Worm (Caenorhabditis elegans): ENCODE data around the gene baz-2.

Gene baz-2

DNA sequence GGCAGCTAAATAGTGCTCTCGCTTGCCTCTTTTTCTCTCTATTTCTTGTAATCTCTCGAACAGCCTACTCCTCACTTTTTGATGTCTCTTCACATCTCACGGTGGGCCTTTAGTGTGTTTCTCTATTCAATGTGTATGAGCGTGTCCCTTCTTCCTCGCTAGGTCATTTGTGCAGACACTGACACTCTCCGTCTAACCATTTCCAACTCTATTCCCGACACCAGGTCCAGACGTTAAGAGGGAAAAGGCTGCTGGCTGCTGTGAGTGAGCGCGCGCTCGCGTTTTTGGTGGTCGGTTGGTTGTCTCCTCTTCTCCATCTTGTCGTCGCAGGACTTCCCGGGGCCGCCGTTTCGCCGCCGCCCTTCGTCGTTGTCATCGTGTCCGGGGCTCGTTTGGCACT is 3.6 kb upstream of the baz-2 start (continued):
- peak; percentile 76 for TF ChIP-seq nfya-1 (tag; optimal IDR thresholded peaks at IDR 0.05)
- TF ChIP-seq madf-2 (tag; optimal IDR thresholded peaks at IDR 0.05): no peak
- TF ChIP-seq ceh-22 (tag; optimal IDR thresholded peaks at IDR 0.05): no peak
- TF ChIP-seq odd-2 (tag; optimal IDR thresholded peaks at IDR 0.05): no peak
- no peak for TF ChIP-seq zip-5 (tag; optimal IDR thresholded peaks at IDR 0.05)
- no peak for TF ChIP-seq pha-4 (tag; optimal IDR thresholded peaks at IDR 0.05)
- no peak for TF ChIP-seq hlh-13 (GFP tag; optimal IDR thresholded peaks at IDR 0.05)
- TF ChIP-seq tbx-7 (tag; optimal IDR thresholded peaks at IDR 0.05): no peak
- TF ChIP-seq elt-2 (tag; optimal IDR thresholded peaks at IDR 0.05): no peak
- peak; percentile 82 for TF ChIP-seq hlh-6 (tag; optimal IDR thresholded peaks at IDR 0.05)
- TF ChIP-seq hlh-30 (tag; optimal IDR thresholded peaks at IDR 0.05; ENCODE audit: insufficient read depth): peak; percentile 35
- no peak for TF ChIP-seq ceh-48 (tag; optimal IDR thresholded peaks at IDR 0.05)
- TF ChIP-seq ttx-3 (tag; optimal IDR thresholded peaks at IDR 0.05): no peak
- no peak for TF ChIP-seq lin-11 (tag; optimal IDR thresholded peaks at IDR 0.05)
- no peak for TF ChIP-seq nhr-232 (tag; optimal IDR thresholded peaks at IDR 0.05)
- TF ChIP-seq pat-9 (tag; optimal IDR thresholded peaks at IDR 0.05): peak; percentile 28
- TF ChIP-seq ceh-34 (tag; optimal IDR thresholded peaks at IDR 0.05): peak; percentile 88
- no peak for TF ChIP-seq fkh-10 (GFP tag; optimal IDR thresholded peaks at IDR 0.05)
- peak; percentile 87 for TF ChIP-seq ceh-31 (tag; optimal IDR thresholded peaks at IDR 0.05)
- peak; percentile 65 for TF ChIP-seq rnt-1 (tag; optimal IDR thresholded peaks at IDR 0.05)
- no peak for TF ChIP-seq K09A11.1 (tag; optimal IDR thresholded peaks at IDR 0.05; ENCODE audit: insufficient read depth)
- TF ChIP-seq nhr-11 (tag; optimal IDR thresholded peaks at IDR 0.05): no peak
- no peak for TF ChIP-seq ceh-30 (tag; optimal IDR thresholded peaks at IDR 0.05)
- peak; percentile 80 for TF ChIP-seq unc-55 (GFP tag; optimal IDR thresholded peaks at IDR 0.05)
- TF ChIP-seq Y22D7AL.16 (tag; optimal IDR thresholded peaks at IDR 0.05): no peak
- TF ChIP-seq gmeb-2 (tag; optimal IDR thresholded peaks at IDR 0.05): peak; percentile 24
- no peak for TF ChIP-seq ceh-45 (GFP tag; IDR thresholded peaks at IDR 0.05)
- peak; percentile 71 for TF ChIP-seq ceh-19 (GFP tag; optimal IDR thresholded peaks at IDR 0.05)
- TF ChIP-seq ama-1 (optimal IDR thresholded peaks at IDR 0.05): no peak
- peak; percentile 53 for TF ChIP-seq ceh-2 (tag; optimal IDR thresholded peaks at IDR 0.05)
- no peak for TF ChIP-seq npax-4 (tag; optimal IDR thresholded peaks at IDR 0.05)
- no peak for TF ChIP-seq C38D4.7 (GFP tag; optimal IDR thresholded peaks at IDR 0.05)
- TF ChIP-seq sox-4 (tag; optimal IDR thresholded peaks at IDR 0.05): no peak
- TF ChIP-seq T23F11.4 (GFP tag; optimal IDR thresholded peaks at IDR 0.05): no peak
- no peak for TF ChIP-seq mec-3 (tag; optimal IDR thresholded peaks at IDR 0.05; ENCODE audit: borderline replicate concordance)
- TF ChIP-seq pag-3 (tag; optimal IDR thresholded peaks at IDR 0.05; ENCODE audit: borderline replicate concordance): no peak

DNA sequence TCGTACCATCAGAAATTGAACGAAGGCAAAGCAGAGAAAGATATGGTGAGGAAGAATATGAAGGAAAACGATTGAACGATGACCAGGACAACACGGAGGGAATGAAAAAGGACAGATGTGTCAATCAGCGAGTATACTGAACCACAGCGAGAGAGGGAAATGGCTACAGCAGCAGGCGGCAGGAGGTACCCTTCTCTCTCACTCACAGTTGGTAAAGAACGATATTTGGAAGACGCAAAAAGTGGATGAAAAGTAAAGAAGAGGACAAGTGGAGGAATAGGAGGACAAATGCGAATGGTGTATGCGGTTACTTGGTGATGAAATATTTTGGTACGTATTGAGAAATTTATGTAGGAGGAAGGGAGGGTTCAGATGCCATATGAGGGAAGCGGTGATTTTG is 642 bp upstream of the baz-2 start, which contains the start of gene ZK783.7:
ZK783.7 (plus strand) TSS at position 246 of the 400 bp plus-strand sequence.
- TF ChIP-seq unc-55 (GFP tag; optimal IDR thresholded peaks at IDR 0.05) (peak; percentile 42), hlh-6 (tag; optimal IDR thresholded peaks at IDR 0.05) (peak; percentile 51), syd-9 (tag; optimal IDR thresholded peaks at IDR 0.05) (no peak)

DNA sequence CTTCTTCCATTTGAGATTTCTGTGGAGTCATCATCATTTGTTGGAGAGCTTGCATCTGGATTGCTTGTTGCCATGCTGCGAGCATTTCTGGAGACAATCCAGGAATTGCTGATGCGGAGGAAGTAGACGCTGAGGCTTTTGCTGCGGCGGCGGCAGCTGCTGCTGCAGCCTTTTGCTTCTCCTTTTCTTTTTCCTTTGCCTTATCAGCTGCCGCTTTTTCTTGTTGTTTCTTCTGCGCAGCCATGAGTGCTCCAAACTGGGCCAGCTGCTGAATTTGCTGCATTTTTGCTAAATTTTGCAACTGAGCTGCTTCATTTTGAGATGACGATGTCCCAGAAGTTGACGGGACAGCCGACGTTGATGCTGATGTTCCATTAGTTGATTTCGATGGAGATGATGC is 334 bp downstream of the baz-2 start:
- TF ChIP-seq nfya-1 (tag; optimal IDR thresholded peaks at IDR 0.05): no peak
- no peak for TF ChIP-seq unc-86 (tag; optimal IDR thresholded peaks at IDR 0.05)
- no peak for TF ChIP-seq pha-2 (tag; optimal IDR thresholded peaks at IDR 0.05)
- TF ChIP-seq unc-55 (GFP tag; optimal IDR thresholded peaks at IDR 0.05): no peak
- no peak for TF ChIP-seq nhr-232 (tag; optimal IDR thresholded peaks at IDR 0.05)
- TF ChIP-seq elt-4 (tag; optimal IDR thresholded peaks at IDR 0.05): no peak
- TF ChIP-seq ceh-6 (GFP tag; optimal IDR thresholded peaks at IDR 0.05): no peak
- TF ChIP-seq sox-4 (tag; optimal IDR thresholded peaks at IDR 0.05): no peak
- no peak for TF ChIP-seq madf-2 (tag; optimal IDR thresholded peaks at IDR 0.05)
- TF ChIP-seq ceh-24 (tag; optimal IDR thresholded peaks at IDR 0.05): no peak
- TF ChIP-seq ceh-19 (GFP tag; optimal IDR thresholded peaks at IDR 0.05): no peak
- TF ChIP-seq syd-9 (tag; optimal IDR thresholded peaks at IDR 0.05): no peak
- TF ChIP-seq nhr-11 (tag; optimal IDR thresholded peaks at IDR 0.05): no peak
- TF ChIP-seq ceh-45 (GFP tag; IDR thresholded peaks at IDR 0.05): no peak
- TF ChIP-seq ztf-16 (tag; optimal IDR thresholded peaks at IDR 0.05): no peak
- TF ChIP-seq ceh-9 (tag; optimal IDR thresholded peaks at IDR 0.05): no peak
